Worm (Caenorhabditis elegans) whole organism, midembryonic: ENCODE results near the gene C01B10.6.

Source experiments
- T22C8.4 ChIP-seq: fragments of 200-800 bp; sonication (Bioruptor generic); IDR thresholded peaks from 2 replicates; pipeline ENCODE4 v1.3.6; 2022; ENCODE audit warnings: missing genetic modification characterization, missing compliant biosample characterization
- cog-1 ChIP-seq: sonication (generic microtip); optimal IDR thresholded peaks from 2 replicates; lab custom pipeline; 2016; ENCODE audit warnings: missing genetic modification characterization, missing compliant biosample characterization
- flt-1 ChIP-seq: fragments of 200-800 bp; sonication (Bioruptor generic); IDR thresholded peaks from 2 replicates; pipeline ENCODE4 v1.3.6; 2022; ENCODE audit warnings: missing genetic modification characterization, missing compliant biosample characterization
- klf-2 ChIP-seq: fragments of 200-800 bp; sonication (Bioruptor generic); conservative IDR thresholded peaks from 2 replicates; pipeline ENCODE4 v1.3.6; 2022; ENCODE audit warnings: missing genetic modification reagents, missing genetic modification characterization, missing compliant biosample characterization
- ztf-23 ChIP-seq: fragments of 200-800 bp; sonication (Bioruptor generic); IDR thresholded peaks from 2 replicates; pipeline ENCODE4 v1.3.6; 2022; ENCODE audit warnings: missing genetic modification reagents, missing genetic modification characterization, missing compliant biosample characterization

DNA sequence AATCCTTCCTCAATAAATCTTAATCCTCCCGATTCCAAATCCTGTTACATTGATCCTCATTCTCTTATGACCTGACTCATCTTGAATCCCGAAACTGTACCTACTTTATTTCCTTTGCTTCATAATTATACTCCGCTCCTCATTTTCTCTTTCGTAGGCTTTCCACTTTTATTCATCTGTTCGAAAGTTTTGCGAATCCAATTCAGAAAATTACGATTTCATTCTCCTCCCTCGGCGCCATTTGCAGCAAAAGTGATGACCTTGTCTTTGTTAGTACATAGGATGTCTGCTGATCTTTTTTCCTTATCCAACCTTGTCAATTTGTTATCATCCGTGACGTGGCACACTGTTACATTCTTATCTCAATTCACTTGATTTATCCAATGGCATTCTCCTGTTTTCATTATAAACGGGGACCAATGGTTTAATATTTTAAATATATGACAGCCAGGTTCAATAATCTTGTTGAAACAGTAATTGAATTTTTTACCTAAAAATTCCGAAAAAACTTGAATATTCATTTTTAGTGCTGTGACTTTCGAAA lies 12.6 kb downstream of the C01B10.6 start:
- TF ChIP-seq ztf-23 (GFP tag; lab: Robert Waterston, UW) (no peak), cog-1 (no peak), klf-2 (no peak), T22C8.4 (no peak), flt-1 (GFP tag; lab: Robert Waterston, UW) (no peak)
